Worm (Caenorhabditis elegans) whole organism, L2 larva: ENCODE measurements around the gene ZK353.3.

ENCODE experiments used
- C34F6.9 ChIP-seq: fragments of 150-350 bp; optimal IDR thresholded peaks from 2 replicates; lab custom pipeline; 2014; ENCODE audit warnings: missing biosample characterization, missing genetic modification characterization
- F13H6.1 ChIP-seq: sonication (generic microtip); optimal IDR thresholded peaks from 2 replicates; lab custom pipeline; 2016; ENCODE audit warnings: missing genetic modification characterization, missing compliant biosample characterization
- R02D3.7 ChIP-seq: fragments of 150-350 bp; optimal IDR thresholded peaks from 2 replicates; lab custom pipeline; 2014; ENCODE audit warnings: missing biosample characterization, missing genetic modification characterization
- Y55F3AM.14 ChIP-seq: fragments of 200-800 bp; sonication (Bioruptor generic); optimal IDR thresholded peaks from 2 replicates; lab custom pipeline; 2018; ENCODE audit warnings: mild to moderate bottlenecking, missing genetic modification characterization, missing compliant biosample characterization
- ZK546.5 ChIP-seq: sonication (generic microtip); optimal IDR thresholded peaks from 2 replicates; lab custom pipeline; 2017; ENCODE audit warnings: missing biosample characterization, missing genetic modification characterization
- alr-1 ChIP-seq: fragments of 150-350 bp; optimal IDR thresholded peaks from 2 replicates; lab custom pipeline; 2014; ENCODE audit warnings: missing biosample characterization, missing genetic modification characterization
- aly-2 ChIP-seq: fragments of 150-350 bp; optimal IDR thresholded peaks from 2 replicates; lab custom pipeline; 2014; ENCODE audit warnings: missing biosample characterization, missing genetic modification characterization
- ama-1 ChIP-seq: fragments of 150-350 bp; optimal IDR thresholded peaks from 2 replicates; lab custom pipeline; 2018; ENCODE audit warnings: inconsistent platforms
- blmp-1 ChIP-seq: sonication (generic microtip); optimal IDR thresholded peaks from 2 replicates; lab custom pipeline; 2017; ENCODE audit warnings: missing genetic modification characterization, mild to moderate bottlenecking, missing compliant biosample characterization, antibody characterized with exemption, moderate library complexity; ENCODE audit not compliant: insufficient read depth
- ceh-16 ChIP-seq: fragments of 150-350 bp; optimal IDR thresholded peaks from 2 replicates; lab custom pipeline; 2014; ENCODE audit warnings: missing biosample characterization, missing genetic modification characterization
- crh-2 ChIP-seq: sonication (generic microtip); optimal IDR thresholded peaks from 2 replicates; lab custom pipeline; 2017; ENCODE audit warnings: missing biosample characterization, missing genetic modification characterization
- dmd-4 ChIP-seq: sonication (generic microtip); optimal IDR thresholded peaks from 2 replicates; lab custom pipeline; 2017; ENCODE audit warnings: missing biosample characterization, missing genetic modification characterization
- egl-27 ChIP-seq: sonication (generic microtip); optimal IDR thresholded peaks from 3 replicates; lab custom pipeline; 2017; ENCODE audit warnings: missing biosample characterization, missing genetic modification reagents, missing genetic modification characterization
- elt-1 ChIP-seq: fragments of 150-350 bp; optimal IDR thresholded peaks from 2 replicates; lab custom pipeline; 2014; ENCODE audit warnings: missing biosample characterization, missing genetic modification characterization
- elt-3 ChIP-seq: sonication (generic microtip); optimal IDR thresholded peaks from 2 replicates; lab custom pipeline; 2017; ENCODE audit warnings: missing biosample characterization, missing genetic modification characterization
- fos-1 ChIP-seq: fragments of 150-350 bp; optimal IDR thresholded peaks from 2 replicates; lab custom pipeline; 2014; ENCODE audit warnings: missing biosample characterization, missing genetic modification characterization
- lin-11 ChIP-seq: fragments of 150-350 bp; sonication (generic microtip); optimal IDR thresholded peaks from 2 replicates; lab custom pipeline; 2014; ENCODE audit warnings: missing biosample characterization, missing genetic modification characterization, inconsistent platforms, mixed read lengths
- lin-13 ChIP-seq: fragments of 150-350 bp; optimal IDR thresholded peaks from 2 replicates; lab custom pipeline; 2014; ENCODE audit warnings: missing biosample characterization, missing genetic modification reagents, missing genetic modification characterization
- lin-39 ChIP-seq: fragments of 150-350 bp; optimal IDR thresholded peaks from 2 replicates; lab custom pipeline; 2014; ENCODE audit warnings: missing biosample characterization, missing genetic modification reagents, missing genetic modification characterization
- lsy-2 ChIP-seq, 2 experiments: fragments of 150-350 bp in 1 of 2; sonication (generic microtip) in 1 of 2; optimal IDR thresholded peaks; 2 replicates each; lab custom pipeline; 2014 to 2017; ENCODE audit warnings: missing biosample characterization in 2 of 2, missing genetic modification characterization in 2 of 2
- mab-5 ChIP-seq: fragments of 150-350 bp; optimal IDR thresholded peaks from 2 replicates; lab custom pipeline; 2014; ENCODE audit warnings: missing biosample characterization, missing genetic modification characterization
- mbf-1 ChIP-seq: sonication (generic microtip); optimal IDR thresholded peaks from 2 replicates; lab custom pipeline; 2017; ENCODE audit warnings: missing biosample characterization, missing genetic modification characterization
- mdl-1 ChIP-seq, 2 experiments: fragments of 150-350 bp in 1 of 2; sonication (generic microtip) in 1 of 2; optimal IDR thresholded peaks; 2 replicates each; lab custom pipeline; 2017; ENCODE audit warnings: missing biosample characterization in 2 of 2, missing genetic modification characterization in 2 of 2
- nhr-10 ChIP-seq: sonication (generic microtip); optimal IDR thresholded peaks from 2 replicates; lab custom pipeline; 2017; ENCODE audit warnings: missing biosample characterization, missing genetic modification characterization
- nhr-11 ChIP-seq: fragments of 150-350 bp; optimal IDR thresholded peaks from 2 replicates; lab custom pipeline; 2014; ENCODE audit warnings: missing biosample characterization, missing genetic modification characterization
- nhr-12 ChIP-seq: fragments of 150-350 bp; optimal IDR thresholded peaks from 2 replicates; lab custom pipeline; 2014; ENCODE audit warnings: missing biosample characterization, missing genetic modification characterization
- nhr-129 ChIP-seq: fragments of 150-350 bp; optimal IDR thresholded peaks from 2 replicates; lab custom pipeline; 2014; ENCODE audit warnings: missing biosample characterization, missing genetic modification characterization
- nhr-21 ChIP-seq: fragments of 150-350 bp; optimal IDR thresholded peaks from 2 replicates; lab custom pipeline; 2014; ENCODE audit warnings: missing biosample characterization, missing genetic modification characterization
- nhr-23 ChIP-seq: fragments of 150-350 bp; optimal IDR thresholded peaks from 2 replicates; lab custom pipeline; 2014; ENCODE audit warnings: missing biosample characterization, missing genetic modification reagents, missing genetic modification characterization
- nhr-237 ChIP-seq: fragments of 150-350 bp; optimal IDR thresholded peaks from 2 replicates; lab custom pipeline; 2014; ENCODE audit warnings: missing biosample characterization, missing genetic modification characterization
- nhr-25 ChIP-seq: fragments of 150-350 bp; sonication (generic microtip); optimal IDR thresholded peaks from 3 replicates; lab custom pipeline; 2014; ENCODE audit warnings: missing biosample characterization, missing genetic modification characterization
- nhr-6 ChIP-seq: fragments of 150-350 bp; optimal IDR thresholded peaks from 2 replicates; lab custom pipeline; 2014; ENCODE audit warnings: missing biosample characterization, missing genetic modification characterization
- nhr-77 ChIP-seq: fragments of 150-350 bp; optimal IDR thresholded peaks from 2 replicates; lab custom pipeline; 2014; ENCODE audit warnings: missing biosample characterization, missing genetic modification characterization
- peb-1 ChIP-seq: fragments of 150-350 bp; optimal IDR thresholded peaks from 2 replicates; lab custom pipeline; 2014; ENCODE audit warnings: missing biosample characterization, missing genetic modification characterization
- sem-4 ChIP-seq: fragments of 150-350 bp; optimal IDR thresholded peaks from 2 replicates; lab custom pipeline; 2014; ENCODE audit warnings: missing biosample characterization, missing genetic modification reagents, missing genetic modification characterization
- skn-1 ChIP-seq: sonication (generic microtip); optimal IDR thresholded peaks from 2 replicates; lab custom pipeline; 2017; ENCODE audit warnings: missing biosample characterization, missing genetic modification characterization
- sma-3 ChIP-seq: sonication (generic microtip); optimal IDR thresholded peaks from 2 replicates; lab custom pipeline; 2016; ENCODE audit warnings: missing genetic modification reagents, missing genetic modification characterization, missing compliant biosample characterization
- sma-9 ChIP-seq, 2 experiments: fragments of 150-350 bp in 1 of 2; sonication (generic microtip) in 1 of 2; optimal IDR thresholded peaks; 2 replicates each; lab custom pipeline; 2014 to 2016; ENCODE audit warnings: missing genetic modification characterization in 2 of 2, mild to moderate bottlenecking in 1 of 2, missing biosample characterization in 1 of 2, missing compliant biosample characterization in 1 of 2, missing genetic modification reagents in 1 of 2, moderate library complexity in 1 of 2
- snpc-4 ChIP-seq: fragments of 150-350 bp; optimal IDR thresholded peaks from 2 replicates; lab custom pipeline; 2014; ENCODE audit warnings: missing biosample characterization, missing genetic modification characterization
- unc-39 ChIP-seq: fragments of 150-350 bp; optimal IDR thresholded peaks from 2 replicates; lab custom pipeline; 2014; ENCODE audit warnings: missing biosample characterization, missing genetic modification characterization
- unc-55 ChIP-seq: fragments of 150-350 bp; sonication (generic microtip); optimal IDR thresholded peaks from 3 replicates; lab custom pipeline; 2014; ENCODE audit warnings: missing biosample characterization, missing genetic modification reagents, missing genetic modification characterization
- unc-62 ChIP-seq: fragments of 150-350 bp; optimal IDR thresholded peaks from 2 replicates; lab custom pipeline; 2014; ENCODE audit warnings: missing biosample characterization, missing genetic modification reagents, missing genetic modification characterization
- zag-1 ChIP-seq: fragments of 150-350 bp; optimal IDR thresholded peaks from 2 replicates; lab custom pipeline; 2014; ENCODE audit warnings: missing biosample characterization, missing genetic modification characterization
- ztf-1 ChIP-seq: fragments of 200-800 bp; sonication (Bioruptor generic); conservative IDR thresholded peaks from 2 replicates; pipeline ENCODE4 v1.3.6; 2022; ENCODE audit warnings: missing genetic modification characterization, missing compliant biosample characterization
- ztf-11 ChIP-seq: sonication (generic microtip); optimal IDR thresholded peaks from 2 replicates; lab custom pipeline; 2017; ENCODE audit warnings: missing biosample characterization, missing genetic modification characterization
- ztf-4 ChIP-seq: fragments of 150-350 bp; optimal IDR thresholded peaks from 2 replicates; lab custom pipeline; 2014; ENCODE audit warnings: missing biosample characterization, missing genetic modification characterization

ZK353.3 gene

DNA sequence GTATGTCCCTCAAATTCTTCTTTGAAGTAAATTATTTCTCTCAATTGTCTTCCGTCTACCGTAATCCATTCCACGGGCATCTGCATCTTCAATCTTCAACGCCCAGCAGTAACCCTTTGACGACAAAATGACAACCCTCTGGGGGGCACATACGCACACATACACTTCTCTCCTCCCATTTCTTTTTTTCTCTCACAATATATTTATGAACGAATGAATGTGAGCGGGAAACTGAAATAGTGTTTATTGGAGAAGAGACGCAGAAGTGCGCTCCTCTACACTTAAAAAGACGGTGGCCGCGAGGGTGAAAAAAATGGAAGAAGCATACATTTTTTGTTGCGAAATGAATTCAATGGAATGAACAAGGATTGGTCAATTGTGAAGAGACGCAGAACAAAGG lies 16.2 kb downstream of the ZK353.3 start (continued):
- TF ChIP-seq lin-39 (tag; lab: Kevin White, UChicago) (no peak), ztf-4 (tag; lab: Kevin White, UChicago) (no peak), unc-55 (GFP tag; lab: Kevin White, UChicago) (peak; percentile 91), mbf-1 (tag; lab: Kevin White, UChicago) (no peak), skn-1 (tag; lab: Kevin White, UChicago) (peak; percentile 8), lsy-2 (tag; optimal IDR thresholded peaks at IDR 0.05; lab: Kevin White, UChicago) (peak; percentile 72 to 94)

DNA sequence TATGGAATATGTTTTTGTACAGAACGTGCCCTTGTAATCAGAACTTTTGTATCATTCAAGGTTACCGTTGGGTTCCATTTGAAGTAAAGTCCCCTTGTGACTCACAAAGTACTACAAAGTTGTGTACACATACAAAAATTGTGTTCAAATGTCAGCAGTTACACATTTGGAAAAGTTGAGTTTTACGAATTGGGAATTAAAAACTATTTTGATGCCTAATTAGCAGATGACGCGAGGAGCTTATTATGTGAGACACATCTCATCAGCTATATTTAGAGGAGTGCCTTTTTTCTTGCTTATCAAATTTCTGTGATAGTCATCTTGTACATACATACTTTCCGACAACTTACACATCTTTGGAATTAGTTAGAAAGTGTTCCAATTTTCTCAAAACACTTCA lies 17.7 kb downstream of the ZK353.3 start:
- TF ChIP-seq elt-3 (tag; lab: Kevin White, UChicago), result no peak
- TF ChIP-seq peb-1 (tag; lab: Kevin White, UChicago), result no peak
- no peak for TF ChIP-seq nhr-21 (tag; lab: Kevin White, UChicago)
- no peak for TF ChIP-seq elt-1 (tag; lab: Kevin White, UChicago)
- TF ChIP-seq crh-2, result no peak
- no peak for TF ChIP-seq F13H6.1 (tag; lab: Kevin White, UChicago)
- no peak for TF ChIP-seq unc-39 (tag; lab: Kevin White, UChicago)
- no peak for TF ChIP-seq C34F6.9
- no peak for TF ChIP-seq ama-1 (lab: Kevin White, UChicago)

DNA sequence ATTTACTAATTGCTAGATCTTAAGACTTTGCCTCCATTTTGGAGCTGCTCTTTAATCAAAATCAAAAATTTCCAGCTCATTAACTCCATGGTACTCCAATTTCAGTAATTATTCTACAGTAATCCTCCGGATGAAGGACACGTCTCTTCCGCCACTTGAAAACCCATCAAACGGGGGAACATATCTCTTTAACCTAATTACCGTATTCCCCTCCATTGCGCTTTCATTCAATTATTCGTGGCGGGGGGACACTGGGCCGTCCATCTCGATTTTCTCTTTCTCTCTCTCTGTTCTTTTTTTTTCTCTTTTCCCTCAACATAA lies 21.0 kb downstream of the ZK353.3 start:
- TF ChIP-seq nhr-10 (tag; lab: Kevin White, UChicago) (no peak), R02D3.7 (tag; lab: Kevin White, UChicago) (no peak)

DNA sequence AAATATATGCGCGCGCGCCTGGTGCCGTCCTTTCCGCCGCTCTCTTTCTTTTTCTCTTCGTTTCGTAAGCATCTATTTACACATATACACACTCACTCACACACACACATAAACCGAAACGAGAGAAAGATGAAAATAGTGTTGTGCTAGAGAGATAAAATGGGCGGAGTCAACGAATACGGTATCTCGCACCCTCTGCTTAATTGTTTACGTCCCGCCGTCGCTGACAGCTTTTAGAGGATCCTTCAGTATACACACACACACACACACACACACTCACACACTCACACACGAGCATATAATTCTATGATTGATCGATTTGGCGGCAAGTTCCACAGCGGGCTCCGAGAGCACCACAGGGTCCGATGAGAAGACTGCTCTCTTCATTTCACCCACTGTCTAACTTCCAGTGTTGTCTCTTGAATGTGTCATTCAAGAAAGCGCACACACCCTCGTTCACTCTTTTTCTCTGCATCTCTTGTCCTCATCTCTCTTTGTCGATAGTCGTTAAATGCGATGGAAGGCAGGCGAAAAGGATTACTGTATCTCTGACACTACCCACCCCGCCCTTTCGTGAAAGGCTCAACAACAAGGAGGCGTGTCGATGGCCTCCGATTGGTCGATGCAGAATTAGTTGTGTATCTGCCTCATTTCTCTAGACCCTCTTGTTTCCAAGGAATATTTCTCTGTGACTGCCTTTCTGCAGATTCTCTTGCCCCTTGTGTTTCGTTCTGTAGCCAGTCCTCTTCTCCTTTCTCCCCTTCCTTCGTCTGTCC lies 21.6 kb downstream of the ZK353.3 start:
- TF ChIP-seq elt-3 (tag; lab: Kevin White, UChicago), result no peak
- TF ChIP-seq dmd-4 (tag; lab: Kevin White, UChicago), result no peak
- TF ChIP-seq nhr-77 (tag; lab: Kevin White, UChicago), result no peak
- TF ChIP-seq lsy-2 (tag; optimal IDR thresholded peaks at IDR 0.05; lab: Kevin White, UChicago), result peak; percentile 95 to 99
- TF ChIP-seq lin-13, result peak; percentile 93
- peak; percentile 64 for TF ChIP-seq snpc-4
- TF ChIP-seq mab-5 (tag; lab: Kevin White, UChicago), result peak; percentile 95
- TF ChIP-seq mbf-1 (tag; lab: Kevin White, UChicago), result no peak
- peak; percentile 93 for TF ChIP-seq sem-4 (tag; lab: Kevin White, UChicago)
- peak; percentile 97 for TF ChIP-seq nhr-129 (tag; lab: Kevin White, UChicago)
- peak; percentile 79 for TF ChIP-seq unc-62 (GFP tag; lab: Kevin White, UChicago)
- TF ChIP-seq ZK546.5 (tag; lab: Kevin White, UChicago), result peak; percentile 60
- no peak for TF ChIP-seq nhr-237
- TF ChIP-seq aly-2 (tag; lab: Kevin White, UChicago), result no peak
- no peak for TF ChIP-seq ztf-1 (GFP tag; lab: Robert Waterston, UW)
- peak; percentile 77 for TF ChIP-seq blmp-1
- TF ChIP-seq peb-1 (tag; lab: Kevin White, UChicago), result no peak
- peak; percentile 77 for TF ChIP-seq egl-27 (tag; lab: Kevin White, UChicago)
- peak; percentile 90 for TF ChIP-seq nhr-25 (tag; lab: Kevin White, UChicago)
- TF ChIP-seq zag-1 (tag; lab: Kevin White, UChicago), result peak; percentile 89
- peak; percentile 62 for TF ChIP-seq nhr-12 (tag; lab: Kevin White, UChicago)
- no peak for TF ChIP-seq nhr-11 (tag; lab: Kevin White, UChicago)
- peak; percentile 90 for TF ChIP-seq sma-3 (GFP tag; lab: Kevin White, UChicago)
- peak; percentile 85 for TF ChIP-seq unc-55 (GFP tag; lab: Kevin White, UChicago)
- peak; percentile 49 for TF ChIP-seq ztf-11 (tag; lab: Kevin White, UChicago)
- no peak for TF ChIP-seq alr-1
- TF ChIP-seq Y55F3AM.14, result peak; percentile 88
- peak; percentile 74 to 90 for TF ChIP-seq mdl-1 (tag; optimal IDR thresholded peaks at IDR 0.05; lab: Kevin White, UChicago)
- peak; percentile 89 for TF ChIP-seq sma-9 (GFP tag; optimal IDR thresholded peaks at IDR 0.05; lab: Kevin White, UChicago)
- TF ChIP-seq sma-9 (tag; optimal IDR thresholded peaks at IDR 0.05; lab: Kevin White, UChicago), result no peak
- peak; percentile 94 for TF ChIP-seq lin-11 (tag; lab: Kevin White, UChicago)
- no peak for TF ChIP-seq skn-1 (tag; lab: Kevin White, UChicago)
- TF ChIP-seq ceh-16 (tag; lab: Kevin White, UChicago), result peak; percentile 20
- TF ChIP-seq nhr-10 (tag; lab: Kevin White, UChicago), result peak; percentile 67
- no peak for TF ChIP-seq nhr-23
- peak; percentile 90 for TF ChIP-seq nhr-21 (tag; lab: Kevin White, UChicago)
- peak; percentile 88 for TF ChIP-seq fos-1 (tag; lab: Kevin White, UChicago)
- TF ChIP-seq ztf-4 (tag; lab: Kevin White, UChicago), result peak; percentile 91
- peak; percentile 91 for TF ChIP-seq nhr-6 (tag; lab: Kevin White, UChicago)
- peak; percentile 98 for TF ChIP-seq F13H6.1 (tag; lab: Kevin White, UChicago)
